Worm (Caenorhabditis elegans) whole organism, L1 larva: ENCODE results near the gene pnp-1.

Experiments used
- alr-1 ChIP-seq: fragments of 200-800 bp; sonication (Bioruptor generic); optimal IDR thresholded peaks from 2 replicates; lab custom pipeline; 2018; ENCODE audit warnings: borderline replicate concordance, mild to moderate bottlenecking, missing genetic modification characterization, missing compliant biosample characterization
- efl-3 ChIP-seq: fragments of 200-800 bp; sonication (Bioruptor generic); optimal IDR thresholded peaks from 2 replicates; lab custom pipeline; 2018; ENCODE audit warnings: mild to moderate bottlenecking, missing genetic modification characterization, missing compliant biosample characterization
- hpl-2 ChIP-seq: fragments of 150-350 bp; optimal IDR thresholded peaks from 2 replicates; lab custom pipeline; 2014; ENCODE audit warnings: missing biosample characterization, missing genetic modification reagents, missing genetic modification characterization
- sox-4 ChIP-seq: sonication (generic microtip); optimal IDR thresholded peaks from 2 replicates; lab custom pipeline; 2016; ENCODE audit warnings: missing genetic modification characterization, missing compliant biosample characterization
- swsn-7 ChIP-seq: sonication (generic microtip); optimal IDR thresholded peaks from 2 replicates; lab custom pipeline; 2016; ENCODE audit warnings: missing genetic modification characterization, missing compliant biosample characterization
- tbx-2 ChIP-seq: sonication (generic microtip); optimal IDR thresholded peaks from 2 replicates; lab custom pipeline; 2016; ENCODE audit warnings: missing genetic modification characterization, missing compliant biosample characterization
- unc-62 ChIP-seq: fragments of 150-350 bp; optimal IDR thresholded peaks from 2 replicates; lab custom pipeline; 2014; ENCODE audit warnings: missing biosample characterization, missing genetic modification reagents, missing genetic modification characterization

DNA sequence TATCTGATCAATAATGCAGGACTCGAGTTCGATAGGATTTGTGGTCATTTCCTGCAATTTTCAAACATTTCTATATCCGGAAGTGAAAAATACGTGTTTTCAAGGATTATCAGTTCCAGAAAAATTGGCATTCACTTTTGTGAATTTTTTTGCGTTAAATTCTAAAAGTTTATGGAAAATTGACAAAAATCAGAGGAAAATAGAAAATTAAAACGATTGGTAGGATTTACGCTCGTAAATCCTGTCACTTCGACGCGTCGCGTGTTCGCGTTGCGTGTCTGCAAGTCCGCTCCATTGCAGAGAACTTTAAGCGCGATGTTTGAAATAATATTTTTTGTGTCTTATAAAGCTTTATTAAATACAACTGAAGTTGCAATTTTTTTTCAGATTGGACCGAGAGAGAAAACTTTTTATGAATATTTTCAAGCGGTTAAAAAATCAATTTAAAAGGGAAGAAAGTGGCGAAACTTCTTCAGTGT lies 42.7 kb downstream of the pnp-1 start, which contains the start of gene rcat-1:
- TF ChIP-seq alr-1 (tag; lab: Kevin White, UChicago) (no peak), unc-62 (GFP tag; lab: Kevin White, UChicago) (no peak), swsn-7 (peak; percentile 62), tbx-2 (peak; percentile 80), sox-4 (tag; lab: Kevin White, UChicago) (no peak), efl-3 (GFP tag; lab: Kevin White, UChicago) (no peak), hpl-2 (no peak)
